Worm (Caenorhabditis elegans) whole organism, late embryonic: Measurements from ENCODE around the gene Y45F10B.3.

ENCODE experiments used
- C38D4.7 ChIP-seq: fragments of 200-800 bp; sonication (Bioruptor generic); optimal IDR thresholded peaks from 2 replicates; lab custom pipeline; 2018; ENCODE audit warnings: mild to moderate bottlenecking, missing genetic modification characterization, moderate library complexity, missing compliant biosample characterization
- K02D7.2 ChIP-seq: sonication (generic microtip); optimal IDR thresholded peaks from 2 replicates; lab custom pipeline; 2017; ENCODE audit warnings: mild to moderate bottlenecking, missing genetic modification characterization, missing compliant biosample characterization
- K09A11.1 ChIP-seq: sonication (generic microtip); optimal IDR thresholded peaks from 2 replicates; lab custom pipeline; 2017; ENCODE audit warnings: antibody characterized with exemption, mild to moderate bottlenecking, missing genetic modification characterization, missing compliant biosample characterization; ENCODE audit not compliant: insufficient read depth
- ceh-14 ChIP-seq: sonication (generic microtip); optimal IDR thresholded peaks from 2 replicates; lab custom pipeline; 2016; ENCODE audit warnings: missing genotype, missing genetic modification characterization, missing compliant biosample characterization
- ceh-45 ChIP-seq: fragments of 200-800 bp; sonication (Bioruptor generic); IDR thresholded peaks from 2 replicates; pipeline ENCODE4 v1.3.6; 2022; ENCODE audit warnings: missing genetic modification reagents, missing genetic modification characterization, missing compliant biosample characterization
- ceh-6 ChIP-seq: fragments of 200-800 bp; sonication (Bioruptor generic); optimal IDR thresholded peaks from 2 replicates; lab custom pipeline; 2018; ENCODE audit warnings: mild to moderate bottlenecking, missing genetic modification characterization, missing compliant biosample characterization
- ceh-9 ChIP-seq: sonication (generic microtip); optimal IDR thresholded peaks from 2 replicates; lab custom pipeline; 2016; ENCODE audit warnings: mild to moderate bottlenecking, missing genetic modification characterization, inconsistent platforms, missing compliant biosample characterization
- che-1 ChIP-seq: sonication (generic microtip); optimal IDR thresholded peaks from 2 replicates; lab custom pipeline; 2016; ENCODE audit warnings: mild to moderate bottlenecking, missing genetic modification characterization, missing compliant biosample characterization
- dmd-4 ChIP-seq: sonication (generic microtip); optimal IDR thresholded peaks from 2 replicates; lab custom pipeline; 2016; ENCODE audit warnings: borderline replicate concordance, missing genetic modification characterization, missing compliant biosample characterization
- dve-1 ChIP-seq: sonication (generic microtip); optimal IDR thresholded peaks from 2 replicates; lab custom pipeline; 2017; ENCODE audit warnings: antibody characterized with exemption, mild to moderate bottlenecking, missing genetic modification characterization, missing compliant biosample characterization
- elt-4 ChIP-seq: sonication (generic microtip); optimal IDR thresholded peaks from 2 replicates; lab custom pipeline; 2016; ENCODE audit warnings: missing genetic modification characterization, missing compliant biosample characterization
- eyg-1 ChIP-seq: sonication (generic microtip); optimal IDR thresholded peaks from 2 replicates; lab custom pipeline; 2016; ENCODE audit warnings: missing genotype, missing genetic modification characterization, missing compliant biosample characterization
- fax-1 ChIP-seq: sonication (generic microtip); optimal IDR thresholded peaks from 2 replicates; lab custom pipeline; 2016; ENCODE audit warnings: missing genotype, missing genetic modification characterization, missing compliant biosample characterization
- fkh-6 ChIP-seq: sonication (generic microtip); optimal IDR thresholded peaks from 2 replicates; lab custom pipeline; 2016; ENCODE audit warnings: missing genetic modification characterization, missing compliant biosample characterization
- gmeb-2 ChIP-seq: sonication (generic microtip); optimal IDR thresholded peaks from 2 replicates; lab custom pipeline; 2016; ENCODE audit warnings: missing genetic modification characterization, inconsistent platforms, missing compliant biosample characterization
- hlh-30 ChIP-seq: sonication (generic microtip); optimal IDR thresholded peaks from 2 replicates; lab custom pipeline; 2017; ENCODE audit warnings: antibody characterized with exemption, missing genetic modification characterization, missing compliant biosample characterization; ENCODE audit not compliant: insufficient read depth
- hlh-6 ChIP-seq: sonication (generic microtip); optimal IDR thresholded peaks from 2 replicates; lab custom pipeline; 2016; ENCODE audit warnings: missing genotype, missing genetic modification characterization, missing compliant biosample characterization
- hlh-8 ChIP-seq: sonication (generic microtip); optimal IDR thresholded peaks from 2 replicates; lab custom pipeline; 2016; ENCODE audit warnings: missing genotype, missing genetic modification characterization, missing compliant biosample characterization
- lin-11 ChIP-seq: fragments of 200-800 bp; sonication (Bioruptor generic); optimal IDR thresholded peaks from 2 replicates; lab custom pipeline; 2018; ENCODE audit warnings: mild to moderate bottlenecking, missing genetic modification characterization, missing compliant biosample characterization
- madf-2 ChIP-seq: sonication (generic microtip); optimal IDR thresholded peaks from 2 replicates; lab custom pipeline; 2017; ENCODE audit warnings: missing genetic modification characterization, missing compliant biosample characterization
- mec-3 ChIP-seq: sonication (generic microtip); optimal IDR thresholded peaks from 2 replicates; lab custom pipeline; 2016; ENCODE audit warnings: borderline replicate concordance, missing genetic modification characterization, missing compliant biosample characterization
- nfya-1 ChIP-seq: sonication (generic microtip); optimal IDR thresholded peaks from 2 replicates; lab custom pipeline; 2017; ENCODE audit warnings: missing genetic modification characterization, mild to moderate bottlenecking, missing compliant biosample characterization, antibody characterized with exemption, moderate library complexity
- nhr-11 ChIP-seq: fragments of 150-350 bp; optimal IDR thresholded peaks from 2 replicates; lab custom pipeline; 2014; ENCODE audit warnings: missing biosample characterization, missing genetic modification characterization
- odd-2 ChIP-seq: sonication (generic microtip); optimal IDR thresholded peaks from 2 replicates; lab custom pipeline; 2017; ENCODE audit warnings: antibody characterized with exemption, mild to moderate bottlenecking, missing genetic modification characterization, missing compliant biosample characterization
- pag-3 ChIP-seq: sonication (generic microtip); optimal IDR thresholded peaks from 2 replicates; lab custom pipeline; 2016; ENCODE audit warnings: missing compliant biosample characterization, missing genetic modification characterization, borderline replicate concordance
- pax-1 ChIP-seq: fragments of 150-350 bp; optimal IDR thresholded peaks from 2 replicates; lab custom pipeline; 2014; ENCODE audit warnings: missing biosample characterization, missing genetic modification characterization
- pha-4 ChIP-seq: fragments of 150-350 bp; optimal IDR thresholded peaks from 2 replicates; lab custom pipeline; 2018; ENCODE audit warnings: missing biosample characterization, missing genetic modification reagents, missing genetic modification characterization
- pqm-1 ChIP-seq: sonication (generic microtip); optimal IDR thresholded peaks from 2 replicates; lab custom pipeline; 2016; ENCODE audit warnings: missing genetic modification characterization, missing compliant biosample characterization
- pros-1 ChIP-seq: fragments of 150-350 bp; optimal IDR thresholded peaks from 2 replicates; lab custom pipeline; 2014; ENCODE audit warnings: missing biosample characterization, missing genetic modification reagents, missing genetic modification characterization
- rnt-1 ChIP-seq: sonication (generic microtip); optimal IDR thresholded peaks from 2 replicates; lab custom pipeline; 2016; ENCODE audit warnings: missing genetic modification characterization, missing compliant biosample characterization
- sox-2 ChIP-seq: fragments of 200-800 bp; sonication (Bioruptor generic); IDR thresholded peaks from 2 replicates; pipeline ENCODE4 v1.3.6; 2022; ENCODE audit warnings: missing genetic modification reagents, missing genetic modification characterization, missing compliant biosample characterization
- sox-4 ChIP-seq: sonication (generic microtip); optimal IDR thresholded peaks from 2 replicates; lab custom pipeline; 2017; ENCODE audit warnings: mild to moderate bottlenecking, missing genetic modification characterization, inconsistent platforms, missing compliant biosample characterization
- syd-9 ChIP-seq: sonication (generic microtip); optimal IDR thresholded peaks from 2 replicates; lab custom pipeline; 2016; ENCODE audit warnings: mild to moderate bottlenecking, missing genetic modification characterization, moderate library complexity, missing compliant biosample characterization
- tbx-2 ChIP-seq: sonication (generic microtip); optimal IDR thresholded peaks from 2 replicates; lab custom pipeline; 2016; ENCODE audit warnings: missing genetic modification characterization, missing compliant biosample characterization
- tbx-7 ChIP-seq: sonication (generic microtip); optimal IDR thresholded peaks from 2 replicates; lab custom pipeline; 2016; ENCODE audit warnings: missing genotype, missing genetic modification characterization, missing compliant biosample characterization
- unc-86 ChIP-seq: sonication (generic microtip); optimal IDR thresholded peaks from 2 replicates; lab custom pipeline; 2016; ENCODE audit warnings: missing genetic modification characterization, missing compliant biosample characterization

Gene Y45F10B.3

DNA sequence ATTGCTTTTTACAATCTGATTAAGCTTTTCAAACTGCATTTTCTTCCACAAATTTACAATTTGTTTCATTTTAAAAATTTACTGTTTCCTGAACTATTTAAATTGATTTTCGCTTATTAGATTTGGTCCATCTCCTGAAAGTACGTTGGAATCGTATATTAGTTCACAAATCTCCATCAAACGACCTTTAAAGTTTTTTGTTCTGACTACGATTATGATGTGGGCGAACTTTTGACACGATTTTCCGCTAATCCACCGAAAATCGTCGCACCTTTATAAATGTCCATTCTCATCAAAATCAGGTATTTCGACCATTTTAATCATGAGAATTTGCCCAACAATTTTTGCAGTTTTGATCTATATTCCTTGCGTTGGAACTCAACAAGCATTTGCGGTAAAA, 30.1 kb downstream of the Y45F10B.3 start, which contains the start of gene C08F11.1:
C08F11.1 (plus strand) TSS at position 301 of the 400 bp plus-strand sequence.
- TF ChIP-seq syd-9 (tag; lab: Kevin White, UChicago) (no peak), pha-4 (tag; lab: Kevin White, UChicago) (no peak), C38D4.7 (GFP tag; lab: Kevin White, UChicago) (no peak), ceh-6 (GFP tag; lab: Kevin White, UChicago) (no peak), mec-3 (tag; lab: Kevin White, UChicago) (no peak), pros-1 (tag; lab: Kevin White, UChicago) (no peak), hlh-8 (tag; lab: Kevin White, UChicago) (no peak), unc-86 (no peak), sox-2 (GFP tag; lab: Robert Waterston, UW) (no peak), fkh-6 (no peak), che-1 (tag; lab: Kevin White, UChicago) (no peak), K02D7.2 (tag; lab: Kevin White, UChicago) (no peak), elt-4 (tag; lab: Kevin White, UChicago) (no peak), hlh-6 (tag; lab: Kevin White, UChicago) (no peak), dve-1 (tag; lab: Kevin White, UChicago) (no peak), nhr-11 (tag; lab: Kevin White, UChicago) (no peak)

DNA sequence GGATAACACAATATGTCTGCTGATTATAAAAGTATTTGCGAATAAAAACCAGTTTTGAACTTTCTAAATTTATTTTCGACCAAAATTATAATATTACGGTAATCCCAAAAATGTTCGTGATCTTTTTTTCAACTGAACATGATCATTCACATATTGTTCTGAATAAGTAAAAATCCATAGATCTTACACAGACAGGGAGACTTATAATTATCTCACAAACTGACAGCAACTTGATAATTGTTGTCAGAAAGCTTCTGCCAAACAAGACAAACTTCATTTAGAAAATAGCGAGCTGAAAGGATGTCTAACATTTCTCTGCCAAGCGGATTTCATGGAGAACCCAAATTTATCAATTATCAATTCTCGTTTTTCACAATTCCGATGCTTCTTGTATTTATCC, 33.0 kb downstream of the Y45F10B.3 start, which contains the start of gene sru-21:
sru-21 (plus strand) TSS at position 301 of the 400 bp plus-strand sequence.
- no peak for TF ChIP-seq ceh-9 (tag; lab: Kevin White, UChicago)
- no peak for TF ChIP-seq tbx-7
- no peak for TF ChIP-seq sox-4
- TF ChIP-seq dmd-4 (tag; lab: Kevin White, UChicago): no peak
- no peak for TF ChIP-seq ceh-14 (tag; lab: Kevin White, UChicago)
- TF ChIP-seq pqm-1: no peak
- no peak for TF ChIP-seq fax-1
- no peak for TF ChIP-seq hlh-8 (tag; lab: Kevin White, UChicago)
- TF ChIP-seq rnt-1 (tag; lab: Kevin White, UChicago): no peak
- no peak for TF ChIP-seq syd-9 (tag; lab: Kevin White, UChicago)
- TF ChIP-seq nfya-1 (tag; lab: Kevin White, UChicago): no peak
- TF ChIP-seq madf-2: no peak
- no peak for TF ChIP-seq odd-2 (tag; lab: Kevin White, UChicago)
- TF ChIP-seq, all 69 proteins: peak for 0

DNA sequence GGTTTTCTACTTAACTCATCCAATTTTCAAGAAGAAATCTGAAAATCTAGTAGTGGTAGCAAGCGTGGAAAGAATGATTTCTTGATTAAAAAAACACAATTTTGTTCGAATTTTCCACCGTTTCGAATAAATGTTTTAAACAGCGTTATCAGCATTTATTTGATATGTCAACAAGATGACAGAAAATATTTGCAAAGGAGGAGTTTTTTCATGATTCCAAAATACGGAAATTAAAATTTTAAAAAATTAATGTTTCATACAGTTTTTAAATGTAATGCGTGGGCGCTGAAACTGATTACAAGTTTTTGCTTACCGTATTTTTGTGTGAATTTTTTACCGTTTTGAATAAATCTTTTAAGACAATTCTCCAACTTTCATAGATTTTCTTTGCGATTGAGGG, 39.2 kb downstream of the Y45F10B.3 start:
- TF ChIP-seq dve-1 (tag; lab: Kevin White, UChicago) (no peak), nfya-1 (tag; lab: Kevin White, UChicago) (no peak), ceh-9 (tag; lab: Kevin White, UChicago) (no peak), pax-1 (no peak), tbx-2 (no peak), ceh-14 (tag; lab: Kevin White, UChicago) (no peak), gmeb-2 (no peak)
- TF ChIP-seq, all 69 proteins: peak for 0

DNA sequence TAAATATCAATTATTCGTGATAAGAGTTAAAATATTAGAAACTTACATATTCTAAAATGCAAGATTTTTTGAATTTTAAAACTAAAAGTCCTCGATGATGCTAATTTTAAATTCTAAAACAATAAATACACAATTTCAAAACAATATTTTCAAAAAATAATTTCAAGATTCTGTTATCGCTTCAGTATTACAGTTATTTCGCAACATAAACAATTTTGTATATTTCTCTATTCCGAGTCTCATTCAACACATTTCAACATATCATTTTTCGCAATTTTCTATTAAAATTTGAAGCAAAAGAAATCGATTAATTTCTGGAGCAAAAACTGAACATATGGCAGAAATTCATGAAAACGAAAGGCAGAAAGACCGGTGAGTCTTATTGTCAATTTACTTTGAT, 39.7 kb downstream of the Y45F10B.3 start, which contains the start of gene fbxa-98:
fbxa-98 (plus strand) TSS at position 243 of the 400 bp plus-strand sequence.
- TF ChIP-seq pag-3 (tag; lab: Kevin White, UChicago) (no peak), eyg-1 (tag; lab: Kevin White, UChicago) (no peak), lin-11 (tag; lab: Kevin White, UChicago) (no peak)

DNA sequence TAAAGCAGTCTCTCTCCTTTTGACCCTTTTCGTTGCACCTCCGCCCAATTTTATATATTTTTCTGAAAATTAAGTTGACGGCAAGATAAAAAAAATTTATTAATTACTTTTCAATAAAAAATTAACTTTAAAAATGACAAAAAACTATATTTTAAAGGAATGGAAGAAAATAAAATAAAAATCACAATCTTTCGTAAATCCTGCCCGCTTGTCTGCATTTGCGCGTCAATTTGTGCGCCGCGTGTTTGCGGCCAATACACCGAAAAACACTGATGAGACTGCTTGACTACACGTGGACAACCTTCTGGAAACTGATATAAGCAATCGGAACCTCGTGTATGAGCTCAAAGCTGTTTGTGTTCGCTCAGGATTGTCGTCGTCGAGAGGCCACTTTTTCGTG, 43.5 kb downstream of the Y45F10B.3 start, which contains the start of gene C08F11.7:
C08F11.7 (plus strand) TSS at position 301 of the 400 bp plus-strand sequence.
- TF ChIP-seq ceh-45 (GFP tag; lab: Robert Waterston, UW) (no peak), nfya-1 (tag; lab: Kevin White, UChicago) (no peak), syd-9 (tag; lab: Kevin White, UChicago) (no peak), hlh-30 (tag; lab: Kevin White, UChicago) (no peak), pax-1 (no peak), K09A11.1 (tag; lab: Kevin White, UChicago) (no peak), madf-2 (no peak), gmeb-2 (no peak)
